Fruit fly (Drosophila melanogaster) whole organism, prepupa: Measurements from ENCODE around the gene tomboy20.

Source experiments
- Blimp-1 ChIP-seq: fragments of 200-800 bp; sonication (Bioruptor generic); optimal IDR thresholded peaks from 3 replicates; lab custom pipeline; 2017; ENCODE audit warnings: missing biosample characterization, missing genetic modification characterization, mild to moderate bottlenecking, moderate library complexity, missing genetic modification reagents
- CG10669 ChIP-seq: fragments of 200-800 bp; sonication (Bioruptor generic); optimal IDR thresholded peaks from 3 replicates; lab custom pipeline; 2018; ENCODE audit warnings: missing biosample characterization, mild to moderate bottlenecking, missing genetic modification characterization, moderate library complexity
- CG11294 ChIP-seq: fragments of 200-800 bp; sonication (Bioruptor generic); IDR thresholded peaks from 2 replicates; pipeline ENCODE4 v1.3.6; 2022; ENCODE audit warnings: missing biosample characterization, missing genetic modification characterization
- CG11762 ChIP-seq: fragments of 200-800 bp; sonication (Bioruptor generic); optimal IDR thresholded peaks from 3 replicates; lab custom pipeline; 2016; ENCODE audit warnings: missing biosample characterization, missing genetic modification characterization; ENCODE audit not compliant: insufficient read depth
- CG11902 ChIP-seq: fragments of 200-800 bp; sonication (Bioruptor generic); optimal IDR thresholded peaks from 3 replicates; lab custom pipeline; 2016; ENCODE audit warnings: missing biosample characterization, missing genetic modification characterization
- CG15336 ChIP-seq: fragments of 200-800 bp; sonication (Bioruptor generic); IDR thresholded peaks from 2 replicates; pipeline ENCODE4 v1.3.6; 2022; ENCODE audit warnings: missing biosample characterization, missing genetic modification characterization
- CG1621 ChIP-seq: fragments of 200-800 bp; sonication (Bioruptor generic); optimal IDR thresholded peaks from 3 replicates; lab custom pipeline; 2018; ENCODE audit warnings: missing biosample characterization, mild to moderate bottlenecking, missing genetic modification characterization
- CG16779 ChIP-seq: fragments of 200-800 bp; sonication (Bioruptor generic); optimal IDR thresholded peaks from 3 replicates; lab custom pipeline; 2017; ENCODE audit warnings: missing biosample characterization, mild to moderate bottlenecking, missing genetic modification characterization
- CG3032 ChIP-seq: fragments of 200-800 bp; optimal IDR thresholded peaks from 2 replicates; lab custom pipeline; 2019; ENCODE audit warnings: missing biosample characterization, mild to moderate bottlenecking, missing genetic modification characterization, moderate library complexity
- CG31627 ChIP-seq: fragments of 200-800 bp; sonication (Bioruptor generic); optimal IDR thresholded peaks from 3 replicates; lab custom pipeline; 2016; ENCODE audit warnings: missing biosample characterization, missing genetic modification characterization
- CG32006 ChIP-seq: fragments of 200-800 bp; sonication (Bioruptor generic); optimal IDR thresholded peaks from 3 replicates; lab custom pipeline; 2017; ENCODE audit warnings: missing biosample characterization, mild to moderate bottlenecking, missing genetic modification characterization
- CG3919 ChIP-seq: fragments of 200-800 bp; sonication (Bioruptor generic); optimal IDR thresholded peaks from 3 replicates; lab custom pipeline; 2016; ENCODE audit warnings: missing biosample characterization, missing genetic modification characterization
- CG6163 ChIP-seq: fragments of 200-800 bp; sonication (Bioruptor generic); IDR thresholded peaks from 3 replicates; pipeline ENCODE4 v1.3.6; 2022; ENCODE audit warnings: missing biosample characterization, missing genetic modification characterization
- CG6276 ChIP-seq: fragments of 200-800 bp; sonication (Bioruptor generic); optimal IDR thresholded peaks from 2 replicates; lab custom pipeline; 2017; ENCODE audit warnings: missing biosample characterization, mild to moderate bottlenecking, missing genetic modification characterization
- CG6808 ChIP-seq: fragments of 200-800 bp; sonication (Bioruptor generic); optimal IDR thresholded peaks from 3 replicates; lab custom pipeline; 2017; ENCODE audit warnings: missing biosample characterization, missing genetic modification characterization, mild to moderate bottlenecking, moderate library complexity, missing genetic modification reagents
- CG6854 ChIP-seq: fragments of 200-800 bp; sonication (Bioruptor generic); optimal IDR thresholded peaks from 2 replicates; lab custom pipeline; 2017; ENCODE audit warnings: missing biosample characterization, mild to moderate bottlenecking, missing genetic modification characterization
- CG8119 ChIP-seq: fragments of 200-800 bp; sonication (Bioruptor generic); IDR thresholded peaks from 3 replicates; pipeline ENCODE4 v1.3.6; 2022; ENCODE audit warnings: missing biosample characterization, missing genetic modification characterization
- CG8319 ChIP-seq: fragments of 200-800 bp; sonication (Bioruptor generic); optimal IDR thresholded peaks from 3 replicates; lab custom pipeline; 2016; ENCODE audit warnings: missing biosample characterization, missing genetic modification characterization
- CG8632 ChIP-seq: fragments of 200-800 bp; sonication (Bioruptor generic); optimal IDR thresholded peaks from 3 replicates; lab custom pipeline; 2016; ENCODE audit warnings: missing biosample characterization, missing genetic modification characterization
- Eip75B ChIP-seq: fragments of 200-800 bp; sonication (Bioruptor generic); optimal IDR thresholded peaks from 3 replicates; lab custom pipeline; 2016; ENCODE audit warnings: missing biosample characterization, missing genetic modification characterization
- Ets21C ChIP-seq: fragments of 200-800 bp; sonication (Bioruptor generic); optimal IDR thresholded peaks from 3 replicates; lab custom pipeline; 2016; ENCODE audit warnings: missing biosample characterization, missing genetic modification characterization
- Hr39 ChIP-seq: fragments of 200-800 bp; sonication (Bioruptor generic); optimal IDR thresholded peaks from 2 replicates; lab custom pipeline; 2016; ENCODE audit warnings: missing biosample characterization, missing genetic modification characterization
- Hr4 ChIP-seq: fragments of 200-800 bp; sonication (Bioruptor generic); optimal IDR thresholded peaks from 3 replicates; lab custom pipeline; 2016; ENCODE audit warnings: missing biosample characterization, missing genetic modification characterization
- Lpt ChIP-seq: fragments of 200-800 bp; sonication (Bioruptor generic); optimal IDR thresholded peaks from 3 replicates; lab custom pipeline; 2016; ENCODE audit warnings: missing biosample characterization, missing genetic modification characterization
- Met ChIP-seq: fragments of 200-800 bp; sonication (Bioruptor generic); optimal IDR thresholded peaks from 3 replicates; lab custom pipeline; 2016; ENCODE audit warnings: missing biosample characterization, missing genetic modification characterization
- Sox102F ChIP-seq: fragments of 200-800 bp; sonication (Bioruptor generic); optimal IDR thresholded peaks from 2 replicates; lab custom pipeline; 2016; ENCODE audit warnings: missing biosample characterization, mild to moderate bottlenecking, missing genetic modification characterization
- Sox14 ChIP-seq: fragments of 200-800 bp; sonication (Bioruptor generic); optimal IDR thresholded peaks from 3 replicates; lab custom pipeline; 2016; ENCODE audit warnings: missing biosample characterization, missing genetic modification characterization
- Sox15 ChIP-seq: fragments of 200-800 bp; sonication (Bioruptor generic); optimal IDR thresholded peaks from 3 replicates; lab custom pipeline; 2016; ENCODE audit warnings: missing biosample characterization, missing genetic modification characterization
- cyc ChIP-seq: fragments of 200-800 bp; sonication (Bioruptor generic); optimal IDR thresholded peaks from 3 replicates; lab custom pipeline; 2016; ENCODE audit warnings: missing biosample characterization, missing genetic modification characterization
- dac ChIP-seq: fragments of 200-800 bp; sonication (Bioruptor generic); optimal IDR thresholded peaks from 2 replicates; lab custom pipeline; 2017; ENCODE audit warnings: missing biosample characterization, mild to moderate bottlenecking, missing genetic modification characterization
- dsx ChIP-seq: fragments of 200-800 bp; optimal IDR thresholded peaks from 3 replicates; lab custom pipeline; 2019; ENCODE audit warnings: missing biosample characterization, mild to moderate bottlenecking, missing genetic modification characterization, moderate library complexity; ENCODE audit not compliant: poor library complexity, severe bottlenecking
- eg ChIP-seq: fragments of 200-800 bp; sonication (Bioruptor generic); IDR thresholded peaks from 3 replicates; pipeline ENCODE4 v1.3.6; 2022; ENCODE audit warnings: missing biosample characterization, missing genetic modification characterization
- fd59A ChIP-seq: fragments of 200-800 bp; sonication (Bioruptor generic); optimal IDR thresholded peaks from 2 replicates; lab custom pipeline; 2017; ENCODE audit warnings: missing biosample characterization, mild to moderate bottlenecking, missing genetic modification characterization, missing genetic modification reagents
- fkh ChIP-seq: fragments of 200-800 bp; sonication (Bioruptor generic); optimal IDR thresholded peaks from 3 replicates; lab custom pipeline; 2017; ENCODE audit warnings: missing biosample characterization, mild to moderate bottlenecking, missing genetic modification characterization, moderate library complexity
- salr ChIP-seq, 2 experiments: fragments of 200-800 bp; sonication (Bioruptor generic); optimal IDR thresholded peaks; 3 replicates each; lab custom pipeline; 2016 to 2018; ENCODE audit warnings: missing biosample characterization in 2 of 2, missing genetic modification characterization in 2 of 2, mild to moderate bottlenecking in 1 of 2
- spab ChIP-seq: fragments of 200-800 bp; sonication (Bioruptor generic); optimal IDR thresholded peaks from 2 replicates; lab custom pipeline; 2017; ENCODE audit warnings: missing biosample characterization, mild to moderate bottlenecking, missing genetic modification characterization, missing genetic modification reagents
- ss ChIP-seq, 2 experiments: fragments of 200-800 bp; sonication (Bioruptor generic); optimal IDR thresholded peaks; 2 replicates in 1 of 2; 3 replicates in 1 of 2; lab custom pipeline; 2017 to 2018; ENCODE audit warnings: mild to moderate bottlenecking in 2 of 2, missing biosample characterization in 2 of 2, missing genetic modification characterization in 2 of 2, moderate library complexity in 1 of 2
- svp ChIP-seq: fragments of 200-800 bp; sonication (Bioruptor generic); peaks from one replicate; lab custom pipeline; 2016; ENCODE audit warnings: missing biosample characterization, missing genetic modification characterization
- topi ChIP-seq: fragments of 200-800 bp; sonication (Bioruptor generic); optimal IDR thresholded peaks from 3 replicates; lab custom pipeline; 2016; ENCODE audit warnings: missing biosample characterization, missing genetic modification characterization

tomboy20 gene

DNA sequence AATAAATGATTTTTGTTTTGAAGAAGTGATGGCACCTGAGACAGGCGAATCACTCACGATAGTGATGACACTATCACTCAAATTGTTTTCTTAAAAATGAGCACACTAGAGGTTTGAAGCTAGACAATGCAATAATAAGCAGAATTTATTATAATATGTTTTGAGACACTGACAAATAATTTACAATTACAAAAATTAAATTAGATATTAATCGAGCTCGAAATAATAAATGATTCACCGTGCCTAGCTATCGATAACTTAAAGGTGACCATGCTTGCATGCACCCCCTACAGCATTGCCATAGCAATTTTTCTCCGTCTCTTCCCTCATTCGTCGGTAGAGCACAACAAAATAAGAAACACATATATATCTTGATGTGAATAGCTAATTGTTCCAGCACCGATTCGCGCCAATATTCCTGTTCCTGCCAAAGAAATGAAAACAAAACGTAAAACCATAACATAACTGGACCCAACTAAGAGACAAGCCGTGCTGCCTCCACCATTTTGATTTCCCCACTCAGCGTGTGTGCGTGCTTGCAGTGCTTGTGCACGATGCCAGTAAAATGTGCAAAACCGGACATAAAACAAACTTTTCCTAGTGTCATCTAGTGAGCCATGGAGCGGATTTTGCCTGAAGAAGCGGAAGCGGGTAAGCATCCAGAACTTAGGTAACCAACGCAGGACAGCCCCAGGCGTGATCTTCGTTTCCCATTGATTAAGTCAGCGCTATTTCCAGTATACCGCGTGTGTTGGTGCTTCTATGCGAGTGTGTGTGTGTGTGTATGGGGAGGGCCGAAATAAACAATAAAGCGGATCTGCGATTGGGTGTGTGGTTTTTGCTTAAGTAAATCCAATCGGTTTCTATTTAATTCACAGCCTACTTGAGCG, 25.5 kb upstream of the tomboy20 start, which contains the start of the genes MED7 and Cap-H2 (continued):
- TF ChIP-seq eg (GFP tag; lab: Robert Waterston, UW): peak; percentile 61; the same call in 1 of the 3 replicates
- TF ChIP-seq Ets21C: peak; percentile 70
- TF ChIP-seq CG3919 (GFP tag; lab: Kevin White, UChicago): no peak
- no peak for TF ChIP-seq CG3032 (tag; lab: Kevin White, UChicago)
- peak; percentile 63 for TF ChIP-seq CG11902 (GFP tag; lab: Kevin White, UChicago)
- peak; percentile 77 for TF ChIP-seq cyc (GFP tag; lab: Kevin White, UChicago)
- peak; percentile 80 for TF ChIP-seq Hr39
- TF ChIP-seq CG8632 (GFP tag; lab: Kevin White, UChicago): no peak
- no peak for TF ChIP-seq fkh (GFP tag; lab: Kevin White, UChicago)
- TF ChIP-seq CG8319 (GFP tag; lab: Kevin White, UChicago): no peak
- no peak for TF ChIP-seq CG16779 (tag; lab: Kevin White, UChicago)
- TF ChIP-seq Sox15 (GFP tag; lab: Kevin White, UChicago): peak; percentile 62
- TF ChIP-seq Sox102F (GFP tag; lab: Kevin White, UChicago): peak; percentile 66
- no peak for TF ChIP-seq salr (GFP tag; optimal IDR thresholded peaks at IDR 0.05; lab: Kevin White, UChicago)
- TF ChIP-seq CG10669 (GFP tag; lab: Kevin White, UChicago): no peak
- no peak for TF ChIP-seq ss (GFP tag; optimal IDR thresholded peaks at IDR 0.05; lab: Kevin White, UChicago)
- no peak for TF ChIP-seq CG32006
- no peak for TF ChIP-seq CG6276 (GFP tag; lab: Kevin White, UChicago)
- no peak for TF ChIP-seq dac (GFP tag; lab: Kevin White, UChicago)
- no peak for TF ChIP-seq CG1621
- peak; percentile 76 for TF ChIP-seq Sox14 (GFP tag; lab: Kevin White, UChicago)
- no peak for TF ChIP-seq Met (GFP tag; lab: Kevin White, UChicago)
- TF ChIP-seq CG8119 (GFP tag; lab: Robert Waterston, UW): peak; percentile 44; the same call in 1 of the 3 replicates
- peak; percentile 78 for TF ChIP-seq Hr4 (GFP tag; lab: Kevin White, UChicago)
- TF ChIP-seq fd59A (GFP tag; lab: Kevin White, UChicago): no peak
- peak; percentile 82 for TF ChIP-seq CG31627 (GFP tag; lab: Kevin White, UChicago)
- peak; percentile 59 for TF ChIP-seq Lpt
- peak; percentile 83 for TF ChIP-seq topi (GFP tag; lab: Kevin White, UChicago)
- TF ChIP-seq CG6808 (GFP tag; lab: Kevin White, UChicago): no peak
- peak; percentile 61 for TF ChIP-seq CG11294
- TF ChIP-seq CG15336 (GFP tag; lab: Robert Waterston, UW): no peak
- TF ChIP-seq CG6163 (GFP tag; lab: Robert Waterston, UW): peak; percentile 73
- peak; percentile 33 for TF ChIP-seq CG11762 (GFP tag; lab: Kevin White, UChicago)
- peak; percentile 77 for TF ChIP-seq Eip75B (GFP tag; lab: Kevin White, UChicago)

DNA sequence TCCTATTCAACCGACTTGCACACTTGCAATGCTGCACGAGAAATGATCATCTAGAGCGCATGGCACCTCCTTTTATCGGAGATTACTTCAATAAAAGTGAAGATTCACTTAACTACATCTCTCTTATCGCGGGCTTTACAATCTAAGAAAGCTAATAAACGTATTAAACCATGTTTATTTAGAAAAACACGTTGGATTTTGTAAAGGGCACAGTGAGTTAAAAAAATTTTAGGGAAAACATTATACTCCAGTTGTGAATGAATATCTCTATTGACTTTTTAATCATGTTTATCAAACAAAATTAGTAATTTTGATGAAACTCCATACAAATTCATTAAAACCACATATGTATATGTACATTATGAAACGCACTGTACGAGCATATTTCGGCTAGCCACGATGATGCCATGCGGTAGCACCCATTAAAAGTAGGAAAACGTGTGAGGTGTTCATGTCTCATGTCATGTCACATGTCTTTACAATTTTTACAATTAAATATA, 23.6 kb upstream of the tomboy20 start, which contains the start of gene CG31272:
Gene CG31272, minus strand, starts transcription at position 51 of the 500 bp plus-strand sequence.
- TF ChIP-seq fkh (GFP tag; lab: Kevin White, UChicago) (no peak), CG6854 (no peak), dsx (GFP tag; lab: Kevin White, UChicago) (no peak), Blimp-1 (GFP tag; lab: Kevin White, UChicago) (no peak), ss (GFP tag; optimal IDR thresholded peaks at IDR 0.05; lab: Kevin White, UChicago) (no peak), CG6163 (GFP tag; lab: Robert Waterston, UW) (no peak), Sox15 (GFP tag; lab: Kevin White, UChicago) (no peak), topi (GFP tag; lab: Kevin White, UChicago) (no peak), spab (GFP tag; lab: Kevin White, UChicago) (no peak), svp (GFP tag; lab: Kevin White, UChicago) (no peak), Lpt (no peak), CG16779 (tag; lab: Kevin White, UChicago) (no peak)
